Worm (Caenorhabditis elegans): ENCODE measurements around the gene srw-143.

- TF ChIP-seq dpl-1 (GFP tag; optimal IDR thresholded peaks at IDR 0.05) (no peak), attf-3 (GFP tag; conservative IDR thresholded peaks at IDR 0.05) (no peak), ztf-26 (tag; optimal IDR thresholded peaks at IDR 0.05) (no peak), snpc-3.4 (tag; optimal IDR thresholded peaks at IDR 0.05) (no peak), unc-130 (GFP tag; optimal IDR thresholded peaks at IDR 0.05) (no peak), lin-40 (tag; optimal IDR thresholded peaks at IDR 0.05) (no peak), egrh-3 (GFP tag; IDR thresholded peaks at IDR 0.05) (no peak), dox-1 (GFP tag; IDR thresholded peaks at IDR 0.05) (no peak), nhr-80 (tag; optimal IDR thresholded peaks at IDR 0.05) (no peak), nfya-2 (GFP tag; IDR thresholded peaks at IDR 0.05) (no peak), F49E8.2 (tag; optimal IDR thresholded peaks at IDR 0.05; ENCODE audit: insufficient read depth) (no peak), nhr-120 (GFP tag; IDR thresholded peaks at IDR 0.05) (no peak), ceh-40 (GFP tag; IDR thresholded peaks at IDR 0.05) (no peak)
Observed at ce11 chrV:2941405-2941804, at the start of gene srw-143.

Data from whole organism, young adult.